Fruit fly (Drosophila melanogaster): ENCODE measurements around the gene IFT46.

IFT46 gene

DNA sequence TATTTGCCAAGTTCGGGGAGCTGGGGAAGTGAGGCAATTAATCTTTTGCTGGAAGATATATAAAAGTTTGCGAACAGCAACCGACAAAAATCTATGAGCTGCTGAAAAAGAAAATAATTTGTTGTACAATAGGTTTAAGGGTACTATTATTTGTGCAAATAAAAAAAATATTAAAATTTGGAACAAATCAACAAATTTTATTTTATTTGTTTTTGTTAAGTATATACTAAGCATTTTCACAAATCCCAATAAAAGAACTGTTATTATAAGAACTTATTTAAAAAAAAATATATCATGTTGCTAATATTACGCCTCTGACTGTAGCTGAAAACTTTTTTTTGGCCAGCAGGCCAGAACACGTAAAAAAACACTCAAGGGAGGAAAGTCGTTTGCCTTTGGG, 42.2 kb upstream of the IFT46 start (continued):
- TF ChIP-seq CG9932 (GFP tag; IDR thresholded peaks at IDR 0.05) (no peak), Side (GFP tag; optimal IDR thresholded peaks at IDR 0.05) (no peak), CG31224 (GFP tag; IDR thresholded peaks at IDR 0.05) (no peak), CG11247 (GFP tag; IDR thresholded peaks at IDR 0.05) (no peak), CG1647 (GFP tag; optimal IDR thresholded peaks at IDR 0.05) (no peak), CG11696 (GFP tag; IDR thresholded peaks at IDR 0.05) (0 out of 2 replicates have a peak, but pooled peaks have one; percentile 18), slbo (GFP tag; IDR thresholded peaks at IDR 0.05) (peak; percentile 41; the same call in 1 of the 2 replicates), Bdp1 (GFP tag; optimal IDR thresholded peaks at IDR 0.05) (no peak), Taf1 (GFP tag; IDR thresholded peaks at IDR 0.05) (no peak), CG14965 (GFP tag; optimal IDR thresholded peaks at IDR 0.05; ENCODE audit: borderline replicate concordance) (no peak), NC2β (GFP tag; optimal IDR thresholded peaks at IDR 0.05) (no peak), Mad (GFP tag; optimal IDR thresholded peaks at IDR 0.05) (no peak), NC2α (GFP tag; optimal IDR thresholded peaks at IDR 0.05) (no peak), CG6813 (GFP tag; optimal IDR thresholded peaks at IDR 0.05) (peak; percentile 28), CG17186 (GFP tag; optimal IDR thresholded peaks at IDR 0.05) (no peak), CG12155 (GFP tag; optimal IDR thresholded peaks at IDR 0.05) (no peak), BEAF-32 (GFP tag; optimal IDR thresholded peaks at IDR 0.05) (no peak), Xbp1 (GFP tag; optimal IDR thresholded peaks at IDR 0.05) (no peak), ro (GFP tag; IDR thresholded peaks at IDR 0.05) (no peak), Hr3 (GFP tag; optimal IDR thresholded peaks at IDR 0.05) (no peak), wek (GFP tag; optimal IDR thresholded peaks at IDR 0.05) (no peak), chinmo (GFP tag; IDR thresholded peaks at IDR 0.05; ENCODE audit: partially characterized antibody) (no peak), Gug (GFP tag; IDR thresholded peaks at IDR 0.05) (no peak), caup (GFP tag; optimal IDR thresholded peaks at IDR 0.05; ENCODE audit: severe bottlenecking) (peak; percentile 18), lilli (GFP tag; optimal IDR thresholded peaks at IDR 0.05) (no peak), Fer3 (tag; optimal IDR thresholded peaks at IDR 0.05) (peak; percentile 14), CG34224 (GFP tag; IDR thresholded peaks at IDR 0.05; ENCODE audit: partially characterized antibody) (no peak), gsb-n (tag; optimal IDR thresholded peaks at IDR 0.05) (no peak), Rfx (GFP tag; IDR thresholded peaks at IDR 0.05) (no peak), CG32767 (GFP tag; IDR thresholded peaks at IDR 0.05) (no peak), al (GFP tag; IDR thresholded peaks at IDR 0.05) (no peak), peb (GFP tag; IDR thresholded peaks at IDR 0.05) (no peak), ac (GFP tag; optimal IDR thresholded peaks at IDR 0.05) (no peak), Lim3 (GFP tag; IDR thresholded peaks at IDR 0.05) (no peak), CG5953 (GFP tag; IDR thresholded peaks at IDR 0.05) (no peak), gem (tag; optimal IDR thresholded peaks at IDR 0.05) (peak; percentile 35), CG8765 (GFP tag; IDR thresholded peaks at IDR 0.05) (no peak), CG2889 (GFP tag; IDR thresholded peaks at IDR 0.05) (no peak), ken (GFP tag; IDR thresholded peaks at IDR 0.05) (no peak), Rx (GFP tag; IDR thresholded peaks at IDR 0.05) (no peak), Med (GFP tag) (peak; percentile 28), CG15514 (GFP tag; optimal IDR thresholded peaks at IDR 0.05) (no peak), CG11560 (tag; IDR thresholded peaks at IDR 0.05) (no peak), HLH3B (GFP tag; IDR thresholded peaks at IDR 0.05) (no peak), CG32772 (GFP tag; IDR thresholded peaks at IDR 0.05) (0 out of 2 replicates have a peak, but pooled peaks have one; percentile 7), D19A (tag; optimal IDR thresholded peaks at IDR 0.05) (no peak), CG17385 (GFP tag; optimal IDR thresholded peaks at IDR 0.05) (no peak), klu (GFP tag; IDR thresholded peaks at IDR 0.05) (no peak), CG17802 (tag; optimal IDR thresholded peaks at IDR 0.05) (no peak), CG15073 (GFP tag; optimal IDR thresholded peaks at IDR 0.05) (no peak), abd-A (tag; optimal IDR thresholded peaks at IDR 0.05) (no peak), ranshi (GFP tag; IDR thresholded peaks at IDR 0.05) (no peak), pum (GFP tag; optimal IDR thresholded peaks at IDR 0.05) (no peak)
